Worm (Caenorhabditis elegans) whole organism, young adult: Measurements from ENCODE around the gene T19C4.1.

ENCODE experiments used
- B0019.2 ChIP-seq: fragments of 200-800 bp; sonication (Bioruptor generic); conservative IDR thresholded peaks from 2 replicates; pipeline ENCODE4 v1.3.6; 2022; ENCODE audit warnings: missing genetic modification reagents, missing genetic modification characterization, missing compliant biosample characterization
- B0261.1 ChIP-seq: sonication (generic microtip); optimal IDR thresholded peaks from 2 replicates; lab custom pipeline; 2016; ENCODE audit warnings: mild to moderate bottlenecking, missing genetic modification characterization, moderate library complexity, missing compliant biosample characterization
- C06A6.2 ChIP-seq: fragments of 200-800 bp; sonication (Bioruptor generic); conservative IDR thresholded peaks from 2 replicates; pipeline ENCODE4 v1.3.6; 2022; ENCODE audit warnings: missing genetic modification characterization, missing compliant biosample characterization
- D2030.7 ChIP-seq: fragments of 200-800 bp; sonication (Bioruptor generic); IDR thresholded peaks from 2 replicates; pipeline ENCODE4 v1.3.6; 2022; ENCODE audit warnings: missing genetic modification reagents, missing genetic modification characterization, missing compliant biosample characterization
- F10E7.11 ChIP-seq: sonication (generic microtip); optimal IDR thresholded peaks from 2 replicates; lab custom pipeline; 2017; ENCODE audit warnings: mild to moderate bottlenecking, missing genetic modification characterization, moderate library complexity, missing compliant biosample characterization
- F22D6.2 ChIP-seq: sonication (generic microtip); optimal IDR thresholded peaks from 2 replicates; lab custom pipeline; 2016; ENCODE audit warnings: mild to moderate bottlenecking, missing genetic modification characterization, missing compliant biosample characterization
- F23B12.7 ChIP-seq: sonication (generic microtip); optimal IDR thresholded peaks from 2 replicates; lab custom pipeline; 2017; ENCODE audit warnings: missing genetic modification characterization, mild to moderate bottlenecking, missing compliant biosample characterization, antibody characterized with exemption, moderate library complexity; ENCODE audit not compliant: insufficient read depth
- F39B2.1 ChIP-seq: fragments of 200-800 bp; sonication (Bioruptor generic); IDR thresholded peaks from 2 replicates; pipeline ENCODE4 v1.3.6; 2022; ENCODE audit warnings: missing genetic modification reagents, missing genetic modification characterization, missing compliant biosample characterization
- F55B11.4 ChIP-seq: sonication (generic microtip); optimal IDR thresholded peaks from 2 replicates; lab custom pipeline; 2016; ENCODE audit warnings: missing compliant biosample characterization, missing genetic modification characterization, borderline replicate concordance; ENCODE audit not compliant: insufficient read depth
- K11D2.4 ChIP-seq: fragments of 200-800 bp; sonication (Bioruptor generic); IDR thresholded peaks from 2 replicates; pipeline ENCODE4 v1.3.6; 2022; ENCODE audit warnings: missing genetic modification reagents, missing genetic modification characterization, missing compliant biosample characterization
- Y53F4B.3 ChIP-seq: fragments of 200-800 bp; sonication (Bioruptor generic); IDR thresholded peaks from 2 replicates; pipeline ENCODE4 v1.3.6; 2022; ENCODE audit warnings: missing genetic modification reagents, missing genetic modification characterization, missing compliant biosample characterization
- Y56A3A.18 ChIP-seq: fragments of 200-800 bp; sonication (Bioruptor generic); IDR thresholded peaks from 2 replicates; pipeline ENCODE4 v1.3.6; 2022; ENCODE audit warnings: missing genetic modification reagents, missing genetic modification characterization, missing compliant biosample characterization
- Y67H2A.10 ChIP-seq: fragments of 200-800 bp; sonication (Bioruptor generic); conservative IDR thresholded peaks from 2 replicates; pipeline ENCODE4 v1.3.6; 2022; ENCODE audit warnings: missing genetic modification reagents, missing genetic modification characterization, missing compliant biosample characterization
- Y79H2A.3 ChIP-seq: fragments of 200-800 bp; sonication (Bioruptor generic); conservative IDR thresholded peaks from 2 replicates; pipeline ENCODE4 v1.3.6; 2022; ENCODE audit warnings: missing genetic modification reagents, missing genetic modification characterization, missing compliant biosample characterization
- ama-1 ChIP-seq, 3 experiments: fragments of 150-350 bp in 1 of 3; sonication (generic microtip) in 2 of 3; optimal IDR thresholded peaks; 2 replicates each; lab custom pipeline; 2014 to 2018; ENCODE audit warnings: missing biosample characterization in 2 of 3, missing genetic modification characterization in 2 of 3, missing genetic modification reagents in 2 of 3
- aptf-3 ChIP-seq: fragments of 200-800 bp; sonication (Bioruptor generic); IDR thresholded peaks from 2 replicates; pipeline ENCODE4 v1.3.6; 2022; ENCODE audit warnings: missing genetic modification characterization, missing compliant biosample characterization
- atf-7 ChIP-seq: sonication (generic microtip); optimal IDR thresholded peaks from 2 replicates; lab custom pipeline; 2017; ENCODE audit warnings: mild to moderate bottlenecking, missing genetic modification characterization, missing compliant biosample characterization
- attf-5 ChIP-seq: fragments of 200-800 bp; sonication (Bioruptor generic); optimal IDR thresholded peaks from 2 replicates; lab custom pipeline; 2018; ENCODE audit warnings: mild to moderate bottlenecking, missing genetic modification characterization, missing compliant biosample characterization
- cebp-2 ChIP-seq: fragments of 200-800 bp; sonication (Bioruptor generic); IDR thresholded peaks from 2 replicates; pipeline ENCODE4 v1.3.6; 2022; ENCODE audit warnings: missing genetic modification characterization, missing compliant biosample characterization
- ceh-100 ChIP-seq: fragments of 200-800 bp; sonication (Bioruptor generic); IDR thresholded peaks from 2 replicates; pipeline ENCODE4 v1.3.6; 2022; ENCODE audit warnings: missing genetic modification reagents, missing genetic modification characterization, missing compliant biosample characterization
- ceh-27 ChIP-seq: fragments of 200-800 bp; sonication (Bioruptor generic); optimal IDR thresholded peaks from 2 replicates; lab custom pipeline; 2018; ENCODE audit warnings: mild to moderate bottlenecking, missing genetic modification characterization, moderate library complexity, missing compliant biosample characterization
- ceh-79 ChIP-seq: sonication (generic microtip); optimal IDR thresholded peaks from 2 replicates; lab custom pipeline; 2017; ENCODE audit warnings: mild to moderate bottlenecking, missing genetic modification characterization, missing compliant biosample characterization
- chd-7 ChIP-seq: sonication (generic microtip); optimal IDR thresholded peaks from 2 replicates; lab custom pipeline; 2016; ENCODE audit warnings: mild to moderate bottlenecking, missing genetic modification characterization, moderate library complexity, missing compliant biosample characterization
- egl-44 ChIP-seq: fragments of 200-800 bp; sonication (Bioruptor generic); IDR thresholded peaks from 2 replicates; pipeline ENCODE4 v1.3.6; 2022; ENCODE audit warnings: missing genetic modification reagents, missing genetic modification characterization, missing compliant biosample characterization
- lag-1 ChIP-seq: fragments of 200-800 bp; sonication (Bioruptor generic); IDR thresholded peaks from 2 replicates; pipeline ENCODE4 v1.3.6; 2022; ENCODE audit warnings: missing genetic modification reagents, missing genetic modification characterization, missing compliant biosample characterization
- let-526 ChIP-seq: fragments of 200-800 bp; sonication (Bioruptor generic); IDR thresholded peaks from 2 replicates; pipeline ENCODE4 v1.3.6; 2022; ENCODE audit warnings: missing genetic modification reagents, missing genetic modification characterization, missing compliant biosample characterization
- lin-40 ChIP-seq: sonication (generic microtip); optimal IDR thresholded peaks from 2 replicates; lab custom pipeline; 2016; ENCODE audit warnings: missing genetic modification characterization, mild to moderate bottlenecking, missing compliant biosample characterization, missing genotype, missing genetic modification reagents
- lin-54 ChIP-seq: fragments of 200-800 bp; sonication (Bioruptor generic); optimal IDR thresholded peaks from 2 replicates; lab custom pipeline; 2018; ENCODE audit warnings: mild to moderate bottlenecking, missing genetic modification characterization, missing compliant biosample characterization
- lir-1 ChIP-seq: fragments of 200-800 bp; sonication (Bioruptor generic); conservative IDR thresholded peaks from 2 replicates; pipeline ENCODE4 v1.3.6; 2022; ENCODE audit warnings: missing genetic modification reagents, missing genetic modification characterization, missing compliant biosample characterization
- lsy-27 ChIP-seq: sonication (generic microtip); optimal IDR thresholded peaks from 2 replicates; lab custom pipeline; 2017; ENCODE audit warnings: missing genetic modification characterization, mild to moderate bottlenecking, missing compliant biosample characterization, antibody characterized with exemption, missing genotype, borderline replicate concordance; ENCODE audit not compliant: insufficient read depth
- madf-10 ChIP-seq: sonication (generic microtip); optimal IDR thresholded peaks from 2 replicates; lab custom pipeline; 2016; ENCODE audit warnings: mild to moderate bottlenecking, missing genetic modification characterization, missing compliant biosample characterization
- madf-3 ChIP-seq: fragments of 200-800 bp; sonication (Bioruptor generic); IDR thresholded peaks from 2 replicates; pipeline ENCODE4 v1.3.6; 2022; ENCODE audit warnings: missing genetic modification reagents, missing genetic modification characterization, missing compliant biosample characterization
- nfyb-1 ChIP-seq: fragments of 200-800 bp; sonication (Bioruptor generic); IDR thresholded peaks from 2 replicates; pipeline ENCODE4 v1.3.6; 2022; ENCODE audit warnings: missing genetic modification reagents, missing genetic modification characterization, missing compliant biosample characterization
- nhr-120 ChIP-seq: fragments of 200-800 bp; sonication (Bioruptor generic); IDR thresholded peaks from 2 replicates; pipeline ENCODE4 v1.3.6; 2022; ENCODE audit warnings: missing genetic modification characterization, missing compliant biosample characterization
- nhr-179 ChIP-seq: sonication (generic microtip); optimal IDR thresholded peaks from 2 replicates; lab custom pipeline; 2016; ENCODE audit warnings: mild to moderate bottlenecking, missing genetic modification characterization, missing compliant biosample characterization
- nhr-27 ChIP-seq: fragments of 200-800 bp; sonication (Bioruptor generic); optimal IDR thresholded peaks from 2 replicates; lab custom pipeline; 2018; ENCODE audit warnings: mild to moderate bottlenecking, missing genetic modification characterization, moderate library complexity, missing compliant biosample characterization
- nhr-90 ChIP-seq: sonication (generic microtip); optimal IDR thresholded peaks from 2 replicates; lab custom pipeline; 2016; ENCODE audit warnings: missing genotype, mild to moderate bottlenecking, missing genetic modification characterization, missing compliant biosample characterization
- pbrm-1 ChIP-seq: fragments of 200-800 bp; sonication (Bioruptor generic); IDR thresholded peaks from 2 replicates; pipeline ENCODE4 v1.3.6; 2022; ENCODE audit warnings: missing genetic modification reagents, missing genetic modification characterization, missing compliant biosample characterization
- rec-8 ChIP-seq, 2 experiments: sonication (generic microtip); optimal IDR thresholded peaks; 2 replicates each; lab custom pipeline; 2016; ENCODE audit warnings: mild to moderate bottlenecking in 2 of 2, missing genetic modification characterization in 2 of 2, missing genetic modification reagents in 2 of 2, missing genotype in 2 of 2, missing biosample characterization in 1 of 2, missing compliant biosample characterization in 1 of 2, moderate library complexity in 1 of 2
- repo-1 ChIP-seq: sonication (generic microtip); optimal IDR thresholded peaks from 2 replicates; lab custom pipeline; 2017; ENCODE audit warnings: mild to moderate bottlenecking, missing genetic modification characterization, missing compliant biosample characterization
- rpc-1 ChIP-seq, 2 experiments: fragments of 150-350 bp in 1 of 2; sonication (generic microtip) in 1 of 2; optimal IDR thresholded peaks; 2 replicates each; lab custom pipeline; 2014 to 2018; ENCODE audit warnings: missing biosample characterization in 1 of 2, missing genetic modification characterization in 1 of 2, missing genetic modification reagents in 1 of 2, missing genotype in 1 of 2
- tbp1 ChIP-seq: fragments of 200-800 bp; sonication (Bioruptor generic); optimal IDR thresholded peaks from 2 replicates; lab custom pipeline; 2018; ENCODE audit warnings: mild to moderate bottlenecking, missing genetic modification characterization, missing compliant biosample characterization
- tlf-1 ChIP-seq: fragments of 200-800 bp; sonication (Bioruptor generic); optimal IDR thresholded peaks from 2 replicates; lab custom pipeline; 2018; ENCODE audit warnings: mild to moderate bottlenecking, missing genetic modification characterization, missing compliant biosample characterization
- unc-130 ChIP-seq: sonication (generic microtip); optimal IDR thresholded peaks from 2 replicates; lab custom pipeline; 2016; ENCODE audit warnings: missing genetic modification reagents, missing genetic modification characterization, missing compliant biosample characterization
- xnd-1 ChIP-seq: sonication (generic microtip); optimal IDR thresholded peaks from 2 replicates; lab custom pipeline; 2016; ENCODE audit warnings: missing genotype, missing genetic modification reagents, missing genetic modification characterization, missing compliant biosample characterization
- zfh-2 ChIP-seq: fragments of 200-800 bp; sonication (Bioruptor generic); conservative IDR thresholded peaks from 2 replicates; pipeline ENCODE4 v1.3.6; 2022; ENCODE audit warnings: missing genetic modification reagents, missing genetic modification characterization, missing compliant biosample characterization
- ztf-22 ChIP-seq: fragments of 200-800 bp; sonication (Bioruptor generic); optimal IDR thresholded peaks from 2 replicates; lab custom pipeline; 2018; ENCODE audit warnings: mild to moderate bottlenecking, missing genetic modification characterization, moderate library complexity, missing compliant biosample characterization
- ztf-6 ChIP-seq: fragments of 200-800 bp; sonication (Bioruptor generic); IDR thresholded peaks from 2 replicates; pipeline ENCODE4 v1.3.6; 2022; ENCODE audit warnings: missing genetic modification reagents, missing genetic modification characterization, missing compliant biosample characterization

The T19C4.1 gene

DNA sequence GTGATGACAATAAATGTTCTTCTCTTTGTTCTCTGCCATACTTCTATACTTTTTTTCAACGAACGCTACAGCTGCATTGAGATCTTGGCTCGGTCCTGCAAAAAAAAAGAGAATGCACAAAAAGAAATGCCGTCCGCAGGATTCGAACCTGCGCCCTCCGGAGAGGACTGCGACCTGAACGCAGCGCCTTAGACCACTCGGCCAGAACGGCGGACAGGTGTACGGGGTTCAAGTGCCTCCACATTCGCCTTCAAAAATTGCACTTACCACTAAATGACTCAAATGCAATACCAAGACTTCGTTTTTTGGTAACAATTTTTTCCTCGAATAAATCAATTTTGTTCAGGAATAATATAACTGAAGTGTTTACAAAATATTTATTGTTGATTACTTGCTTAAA lies 25.2 kb downstream of the T19C4.1 start (continued):
- TF ChIP-seq F55B11.4 (tag; lab: Kevin White, UChicago) = no peak
- TF ChIP-seq madf-10 (tag; lab: Kevin White, UChicago) = no peak
- TF ChIP-seq zfh-2 = peak; percentile 79
- TF ChIP-seq ztf-6 (GFP tag; lab: Robert Waterston, UW) = no peak
- no peak for TF ChIP-seq madf-3 (GFP tag; lab: Robert Waterston, UW)
- no peak for TF ChIP-seq F10E7.11 (tag; lab: Kevin White, UChicago)
- TF ChIP-seq F39B2.1 (GFP tag; lab: Robert Waterston, UW) = no peak
- TF ChIP-seq F22D6.2 (tag; lab: Kevin White, UChicago) = no peak
- no peak for TF ChIP-seq nhr-179 (tag; lab: Kevin White, UChicago)
- TF ChIP-seq nhr-27 (tag; lab: Kevin White, UChicago) = no peak
- TF ChIP-seq nfyb-1 (GFP tag; lab: Robert Waterston, UW) = peak; percentile 51; the same call in 1 of the 2 replicates
- no peak for TF ChIP-seq lir-1 (GFP tag; lab: Robert Waterston, UW)
- TF ChIP-seq aptf-3 = no peak
- peak; percentile 18 for TF ChIP-seq attf-5
- no peak for TF ChIP-seq ceh-100 (GFP tag; lab: Robert Waterston, UW)
- no peak for TF ChIP-seq lsy-27
- no peak for TF ChIP-seq ama-1 (optimal IDR thresholded peaks at IDR 0.05; lab: Kevin White, UChicago)
- no peak for TF ChIP-seq ama-1 (GFP tag; optimal IDR thresholded peaks at IDR 0.05; lab: Kevin White, UChicago)
- TF ChIP-seq Y67H2A.10 (GFP tag; lab: Robert Waterston, UW) = no peak
- no peak for TF ChIP-seq lag-1 (GFP tag; lab: Robert Waterston, UW)
- peak; percentile 15; the same call in 1 of the 2 replicates for TF ChIP-seq D2030.7 (GFP tag; lab: Robert Waterston, UW)
- no peak for TF ChIP-seq rec-8 (tag; optimal IDR thresholded peaks at IDR 0.05; lab: Kevin White, UChicago)
- no peak for TF ChIP-seq B0019.2
- no peak for TF ChIP-seq ceh-27 (GFP tag; lab: Kevin White, UChicago)
- TF ChIP-seq C06A6.2 = no peak
- TF ChIP-seq ceh-79 (tag; lab: Kevin White, UChicago) = no peak
- peak; percentile 53 for TF ChIP-seq chd-7
- no peak for TF ChIP-seq let-526 (GFP tag; lab: Robert Waterston, UW)
- no peak for TF ChIP-seq cebp-2 (GFP tag; lab: Robert Waterston, UW)
- no peak for TF ChIP-seq ztf-22
- peak; percentile 51; the same call in 1 of the 2 replicates for TF ChIP-seq pbrm-1 (GFP tag; lab: Robert Waterston, UW)
- TF ChIP-seq tbp1 (GFP tag; lab: Kevin White, UChicago) = peak; percentile 93
- no peak for TF ChIP-seq xnd-1
- TF ChIP-seq rpc-1 (optimal IDR thresholded peaks at IDR 0.05; lab: Kevin White, UChicago) = peak; percentile 36
- TF ChIP-seq rpc-1 (tag; optimal IDR thresholded peaks at IDR 0.05; lab: Kevin White, UChicago) = peak; percentile 60
- no peak for TF ChIP-seq nhr-120 (GFP tag; lab: Robert Waterston, UW)
- peak; percentile 4 for TF ChIP-seq tlf-1 (GFP tag; lab: Kevin White, UChicago)
- TF ChIP-seq repo-1 (tag; lab: Kevin White, UChicago) = peak; percentile 34
- 0 out of 2 replicates have a peak, but pooled peaks have one; percentile 32 for TF ChIP-seq K11D2.4 (GFP tag; lab: Robert Waterston, UW)
- TF ChIP-seq unc-130 (GFP tag; lab: Kevin White, UChicago) = no peak
- no peak for TF ChIP-seq Y79H2A.3
- TF ChIP-seq lin-40 = peak; percentile 15
- no peak for TF ChIP-seq F23B12.7 (tag; lab: Kevin White, UChicago)
- TF ChIP-seq Y53F4B.3 (GFP tag; lab: Robert Waterston, UW) = no peak
- TF ChIP-seq nhr-90 (tag; lab: Kevin White, UChicago) = no peak
- peak; percentile 74 for TF ChIP-seq B0261.1 (tag; lab: Kevin White, UChicago)
- TF ChIP-seq lin-54 = no peak
- no peak for TF ChIP-seq egl-44 (GFP tag; lab: Robert Waterston, UW)
- TF ChIP-seq atf-7 (tag; lab: Kevin White, UChicago) = no peak
- peak; percentile 66; the same call in 1 of the 2 replicates for TF ChIP-seq Y56A3A.18 (GFP tag; lab: Robert Waterston, UW)
